Worm (Caenorhabditis elegans) whole organism, mixed stage, embryonic: ENCODE data around the gene srxa-1.

Source experiments
- bed-3 ChIP-seq: fragments of 200-800 bp; sonication (Bioruptor generic); optimal IDR thresholded peaks from 3 replicates; lab custom pipeline; 2018; ENCODE audit warnings: mild to moderate bottlenecking, missing genetic modification characterization, moderate library complexity, missing compliant biosample characterization
- blmp-1 ChIP-seq: fragments of 150-350 bp; optimal IDR thresholded peaks from 2 replicates; lab custom pipeline; 2014; ENCODE audit warnings: missing biosample characterization, missing genetic modification characterization
- drap-1 ChIP-seq: fragments of 200-800 bp; sonication (Bioruptor generic); optimal IDR thresholded peaks from 3 replicates; lab custom pipeline; 2018; ENCODE audit warnings: mild to moderate bottlenecking, missing genetic modification characterization, missing compliant biosample characterization
- elt-1 ChIP-seq: sonication (generic microtip); optimal IDR thresholded peaks from 2 replicates; lab custom pipeline; 2017; ENCODE audit warnings: missing genetic modification characterization, mild to moderate bottlenecking, missing compliant biosample characterization, antibody characterized with exemption, moderate library complexity, borderline replicate concordance; ENCODE audit not compliant: insufficient read depth
- elt-3 ChIP-seq: fragments of 150-350 bp; optimal IDR thresholded peaks from 2 replicates; lab custom pipeline; 2014; ENCODE audit warnings: missing biosample characterization, missing genetic modification characterization
- lsy-2 ChIP-seq: fragments of 150-350 bp; optimal IDR thresholded peaks from 2 replicates; lab custom pipeline; 2014; ENCODE audit warnings: missing biosample characterization, missing genetic modification characterization
- pha-4 ChIP-seq: fragments of 150-350 bp; optimal IDR thresholded peaks from 2 replicates; lab custom pipeline; 2018; ENCODE audit warnings: missing biosample characterization, missing genetic modification reagents, missing genetic modification characterization
- sem-2 ChIP-seq: fragments of 200-800 bp; sonication (Bioruptor generic); optimal IDR thresholded peaks from 2 replicates; lab custom pipeline; 2018; ENCODE audit warnings: mild to moderate bottlenecking, missing genetic modification characterization, missing compliant biosample characterization
- snpc-4 ChIP-seq: fragments of 150-350 bp; optimal IDR thresholded peaks from 2 replicates; lab custom pipeline; 2014; ENCODE audit warnings: missing biosample characterization, missing genetic modification characterization
- unc-62 ChIP-seq: fragments of 150-350 bp; optimal IDR thresholded peaks from 2 replicates; lab custom pipeline; 2014; ENCODE audit warnings: missing biosample characterization, missing genetic modification reagents, missing genetic modification characterization
- zip-8 ChIP-seq: fragments of 150-350 bp; optimal IDR thresholded peaks from 2 replicates; lab custom pipeline; 2014; ENCODE audit warnings: missing biosample characterization, missing genetic modification characterization

ce11 chrV:20689481-20690039, 42.3 kb upstream of the srxa-1 start, which contains the start of gene F53F8.3:
- TF ChIP-seq bed-3 (GFP tag; lab: Kevin White, UChicago) (no peak), pha-4 (tag; lab: Kevin White, UChicago) (no peak), elt-1 (no peak), unc-62 (no peak), zip-8 (tag; lab: Kevin White, UChicago) (no peak), drap-1 (no peak), elt-3 (tag; lab: Kevin White, UChicago) (no peak), blmp-1 (tag; lab: Kevin White, UChicago) (no peak), sem-2 (no peak), lsy-2 (no peak), snpc-4 (tag; lab: Kevin White, UChicago) (no peak)
